Fruit fly (Drosophila melanogaster) whole organism, wandering third instar larva: ENCODE measurements around the gene Pdp.
A peak's percentile ranks its signal among the peaks of the same experiment; 100 is the strongest.

Source experiments
- CG9705 ChIP-seq: fragments of 200-800 bp; sonication (Bioruptor generic); optimal IDR thresholded peaks from 2 replicates; lab custom pipeline; 2018; ENCODE audit warnings: missing biosample characterization, mild to moderate bottlenecking, missing genetic modification characterization
- CrebA ChIP-seq: fragments of 200-800 bp; sonication (Bioruptor generic); optimal IDR thresholded peaks from 2 replicates; lab custom pipeline; 2016; ENCODE audit warnings: missing biosample characterization, mild to moderate bottlenecking, missing genetic modification characterization, borderline replicate concordance
- Dfd ChIP-seq: fragments of >200 bp; optimal IDR thresholded peaks from 2 replicates; lab custom pipeline; 2017; ENCODE audit warnings: missing biosample characterization, missing genetic modification characterization
- Dif ChIP-seq: fragments of 200-275, 200-300 bp; sonication (Bioruptor generic); optimal IDR thresholded peaks from 2 replicates; lab custom pipeline; 2018; ENCODE audit warnings: missing biosample characterization, missing genetic modification characterization; ENCODE audit not compliant: partially characterized antibody
- HLH106 ChIP-seq: fragments of 200-800 bp; optimal IDR thresholded peaks from 3 replicates; lab custom pipeline; 2019; ENCODE audit warnings: missing biosample characterization, mild to moderate bottlenecking, missing genetic modification characterization, moderate library complexity
- Hr78 ChIP-seq: fragments of >200 bp; optimal IDR thresholded peaks from 2 replicates; lab custom pipeline; 2017; ENCODE audit warnings: missing biosample characterization, missing genetic modification characterization
- Hr83 ChIP-seq: fragments of 200-300 bp; sonication (Bioruptor generic); optimal IDR thresholded peaks from 2 replicates; lab custom pipeline; 2016; ENCODE audit warnings: missing biosample characterization, mild to moderate bottlenecking, missing genetic modification characterization, moderate library complexity; ENCODE audit not compliant: poor library complexity, severe bottlenecking
- Myc ChIP-seq: fragments of >200 bp; optimal IDR thresholded peaks from 2 replicates; lab custom pipeline; 2017
- OdsH ChIP-seq: fragments of 200-800 bp; sonication (Bioruptor generic); optimal IDR thresholded peaks from 2 replicates; lab custom pipeline; 2016; ENCODE audit warnings: missing biosample characterization, mild to moderate bottlenecking, missing genetic modification characterization
- Rel ChIP-seq, 2 experiments: fragments of 200-800 bp; sonication (Bioruptor generic) in 1 of 2; optimal IDR thresholded peaks; 2 replicates in 1 of 2; 3 replicates in 1 of 2; lab custom pipeline; 2016 to 2019; ENCODE audit warnings: mild to moderate bottlenecking in 2 of 2, missing biosample characterization in 2 of 2, missing genetic modification characterization in 2 of 2, moderate library complexity in 1 of 2
- Sp1 ChIP-seq: fragments of 200-800 bp; sonication (Bioruptor generic); optimal IDR thresholded peaks from 3 replicates; lab custom pipeline; 2019; ENCODE audit warnings: missing biosample characterization, mild to moderate bottlenecking, missing genetic modification characterization, moderate library complexity
- Vsx2 ChIP-seq: fragments of 200-300, 225-300 bp; sonication (Bioruptor generic); optimal IDR thresholded peaks from 2 replicates; lab custom pipeline; 2018; ENCODE audit warnings: missing biosample characterization, missing genetic modification characterization; ENCODE audit not compliant: partially characterized antibody
- br ChIP-seq: fragments of 200-800 bp; sonication (Bioruptor generic); optimal IDR thresholded peaks from 2 replicates; lab custom pipeline; 2016; ENCODE audit warnings: missing biosample characterization, missing genetic modification characterization
- brk ChIP-seq: fragments of 200-800 bp; sonication (Bioruptor generic); optimal IDR thresholded peaks from 2 replicates; lab custom pipeline; 2016; ENCODE audit warnings: missing biosample characterization, mild to moderate bottlenecking, missing genetic modification characterization
- dl ChIP-seq, 2 experiments: fragments of 175-275, 200-275 bp in 1 of 2; fragments of 200-275 bp in 1 of 2; sonication (Bioruptor generic); optimal IDR thresholded peaks; lab custom pipeline; 2018; ENCODE audit warnings: mild to moderate bottlenecking in 2 of 2, missing biosample characterization in 2 of 2, missing genetic modification characterization in 2 of 2, moderate library complexity in 2 of 2; ENCODE audit not compliant: partially characterized antibody in 2 of 2, insufficient read depth in 1 of 2
- dmrt93B ChIP-seq: fragments of 200-800 bp; sonication (Bioruptor generic); optimal IDR thresholded peaks from 2 replicates; lab custom pipeline; 2018; ENCODE audit warnings: missing biosample characterization, mild to moderate bottlenecking, missing genetic modification characterization
- dsf ChIP-seq: sonication (Bioruptor generic); optimal IDR thresholded peaks from 2 replicates; lab custom pipeline; 2016; ENCODE audit warnings: missing biosample characterization, missing genetic modification characterization, borderline replicate concordance
- ey ChIP-seq: fragments of 200-800 bp; sonication (Bioruptor generic); optimal IDR thresholded peaks from 2 replicates; lab custom pipeline; 2016; ENCODE audit warnings: missing biosample characterization, missing genetic modification characterization
- foxo ChIP-seq, 2 experiments: fragments of 200-800 bp; sonication (Bioruptor generic); optimal IDR thresholded peaks; 2 replicates in 1 of 2; 3 replicates in 1 of 2; lab custom pipeline; 2016 to 2017; ENCODE audit warnings: missing biosample characterization in 2 of 2, missing genetic modification characterization in 2 of 2
- fru ChIP-seq: fragments of 200-800 bp; sonication (Bioruptor generic); optimal IDR thresholded peaks from 3 replicates; lab custom pipeline; 2016; ENCODE audit warnings: missing biosample characterization, mild to moderate bottlenecking, missing genetic modification characterization
- h ChIP-seq: fragments of 200-800 bp; sonication (Bioruptor generic); optimal IDR thresholded peaks from 3 replicates; lab custom pipeline; 2016; ENCODE audit warnings: missing biosample characterization, mild to moderate bottlenecking, missing genetic modification characterization
- lola ChIP-seq: fragments of >200 bp; optimal IDR thresholded peaks from 2 replicates; lab custom pipeline; 2017; ENCODE audit warnings: missing biosample characterization, missing genetic modification characterization
- pan ChIP-seq: fragments of >200 bp; optimal IDR thresholded peaks from 2 replicates; lab custom pipeline; 2017
- psq ChIP-seq: fragments of 200-800 bp; sonication (Bioruptor generic); optimal IDR thresholded peaks from 3 replicates; lab custom pipeline; 2017; ENCODE audit warnings: missing biosample characterization, mild to moderate bottlenecking, missing genetic modification characterization, moderate library complexity
- rgr ChIP-seq: fragments of 200-800 bp; sonication (Bioruptor generic); optimal IDR thresholded peaks from 3 replicates; lab custom pipeline; 2016; ENCODE audit warnings: missing biosample characterization, mild to moderate bottlenecking, missing genetic modification characterization
- sv ChIP-seq: fragments of 200-800 bp; sonication (Bioruptor generic); optimal IDR thresholded peaks from 3 replicates; lab custom pipeline; 2016; ENCODE audit warnings: missing biosample characterization, missing genetic modification characterization
- tai ChIP-seq: sonication (Bioruptor generic); optimal IDR thresholded peaks from 2 replicates; lab custom pipeline; 2016; ENCODE audit warnings: missing biosample characterization, missing genetic modification characterization
- usp ChIP-seq: fragments of >200 bp; optimal IDR thresholded peaks from 2 replicates; lab custom pipeline; 2017; ENCODE audit warnings: missing biosample characterization, missing genetic modification characterization
- woc ChIP-seq: sonication (Bioruptor generic); optimal IDR thresholded peaks from 2 replicates; lab custom pipeline; 2016; ENCODE audit warnings: missing biosample characterization, mild to moderate bottlenecking, missing genetic modification characterization

The Pdp gene

dm6 chrX:7704262-7705174 is 29.9 kb downstream of the Pdp start:
- TF ChIP-seq dsf (no peak), Sp1 (GFP tag; lab: Kevin White, UChicago) (no peak), foxo (GFP tag; optimal IDR thresholded peaks at IDR 0.05; lab: Kevin White, UChicago) (peak in 1 of 2 experiments; percentile 2), Rel (GFP tag; optimal IDR thresholded peaks at IDR 0.05; lab: Kevin White, UChicago) (no peak), Rel (tag; optimal IDR thresholded peaks at IDR 0.05; lab: Kevin White, UChicago) (peak; percentile 97), Dif (GFP tag; lab: Kevin White, UChicago) (no peak), Hr78 (GFP tag; lab: Kevin White, UChicago) (no peak), fru (GFP tag; lab: Kevin White, UChicago) (peak; percentile 1), woc (GFP tag; lab: Kevin White, UChicago) (no peak), sv (GFP tag; lab: Kevin White, UChicago) (no peak), Vsx2 (GFP tag; lab: Kevin White, UChicago) (no peak)
- TF ChIP-seq, all 38 proteins: peak for 3

dm6 chrX:7703865-7704221 is 30.6 kb downstream of the Pdp start:
- TF ChIP-seq ey (GFP tag; lab: Kevin White, UChicago) (no peak), dmrt93B (no peak), CrebA (GFP tag; lab: Kevin White, UChicago) (no peak), Hr83 (GFP tag; lab: Kevin White, UChicago) (no peak), woc (GFP tag; lab: Kevin White, UChicago) (no peak), Dfd (GFP tag; lab: Kevin White, UChicago) (no peak), tai (GFP tag; lab: Kevin White, UChicago) (no peak)

dm6 chrX:7703001-7703864 is 31.2 kb downstream of the Pdp start:
- TF ChIP-seq dmrt93B, result peak; percentile 16
- TF ChIP-seq foxo (GFP tag; optimal IDR thresholded peaks at IDR 0.05; lab: Kevin White, UChicago), result peak; percentile 72 to 98
- TF ChIP-seq CG9705, result peak; percentile 19
- peak; percentile 29 for TF ChIP-seq Sp1 (GFP tag; lab: Kevin White, UChicago)
- TF ChIP-seq Dfd (GFP tag; lab: Kevin White, UChicago), result peak; percentile 39
- TF ChIP-seq tai (GFP tag; lab: Kevin White, UChicago), result peak; percentile 85
- TF ChIP-seq br, result peak; percentile 43
- TF ChIP-seq Rel (GFP tag; optimal IDR thresholded peaks at IDR 0.05; lab: Kevin White, UChicago), result peak; percentile 86
- TF ChIP-seq Rel (tag; optimal IDR thresholded peaks at IDR 0.05; lab: Kevin White, UChicago), result peak; percentile 49
- TF ChIP-seq h (GFP tag; lab: Kevin White, UChicago), result peak; percentile 56
- peak; percentile 53 for TF ChIP-seq rgr (GFP tag; lab: Kevin White, UChicago)
- peak; percentile 98 for TF ChIP-seq ey (GFP tag; lab: Kevin White, UChicago)
- TF ChIP-seq psq (GFP tag; lab: Kevin White, UChicago), result peak; percentile 44
- peak; percentile 34 for TF ChIP-seq OdsH (GFP tag; lab: Kevin White, UChicago)
- peak; percentile 98 for TF ChIP-seq fru (GFP tag; lab: Kevin White, UChicago)
- TF ChIP-seq HLH106 (tag; lab: Kevin White, UChicago), result peak; percentile 59
- TF ChIP-seq pan, result peak; percentile 65
- peak; percentile 81 for TF ChIP-seq CrebA (GFP tag; lab: Kevin White, UChicago)
- TF ChIP-seq woc (GFP tag; lab: Kevin White, UChicago), result peak; percentile 98
- TF ChIP-seq sv (GFP tag; lab: Kevin White, UChicago), result peak; percentile 90

- peak; percentile 96 for TF ChIP-seq Dif (GFP tag; lab: Kevin White, UChicago)
- peak; percentile 91 for TF ChIP-seq Vsx2 (GFP tag; lab: Kevin White, UChicago)
- TF ChIP-seq dl (GFP tag; optimal IDR thresholded peaks at IDR 0.05; lab: Kevin White, UChicago; ENCODE audit: insufficient read depth in 1 of 2, partially characterized antibody in 2 of 2), result peak; percentile 91 to 96
- TF ChIP-seq HLH106 (tag; lab: Kevin White, UChicago), result no peak
- no peak for TF ChIP-seq brk
- no peak for TF ChIP-seq lola (GFP tag; lab: Kevin White, UChicago)
- TF ChIP-seq Myc (lab: Kevin White, UChicago), result no peak
- TF ChIP-seq Rel (GFP tag; optimal IDR thresholded peaks at IDR 0.05; lab: Kevin White, UChicago), result no peak
- peak; percentile 23 for TF ChIP-seq Rel (tag; optimal IDR thresholded peaks at IDR 0.05; lab: Kevin White, UChicago)
- TF ChIP-seq usp (GFP tag; lab: Kevin White, UChicago), result no peak
- no peak for TF ChIP-seq br
- peak; percentile 10 for TF ChIP-seq rgr (GFP tag; lab: Kevin White, UChicago)
- TF ChIP-seq CG9705, result no peak
- no peak for TF ChIP-seq fru (GFP tag; lab: Kevin White, UChicago)
- TF ChIP-seq Hr83 (GFP tag; lab: Kevin White, UChicago), result peak; percentile 28
Observed at dm6 chrX:7702160-7702907, 32.1 kb downstream of the Pdp start.
